Worm (Caenorhabditis elegans) whole organism, L1 larva: ENCODE results near the gene C35A5.10.

ENCODE experiments used
- dpl-1 ChIP-seq, 3 experiments: fragments of 150-350 bp in 2 of 3; sonication (generic microtip) in 1 of 3; optimal IDR thresholded peaks; 2 replicates each; lab custom pipeline; 2014 to 2017; ENCODE audit warnings: missing biosample characterization in 3 of 3, missing genetic modification characterization in 3 of 3, missing genetic modification reagents in 3 of 3
- fkh-10 ChIP-seq: sonication (generic microtip); optimal IDR thresholded peaks from 2 replicates; lab custom pipeline; 2017; ENCODE audit warnings: missing biosample characterization, missing genetic modification reagents, missing genetic modification characterization
- lin-13 ChIP-seq: fragments of 150-350 bp; optimal IDR thresholded peaks from 2 replicates; lab custom pipeline; 2014; ENCODE audit warnings: missing biosample characterization, missing genetic modification reagents, missing genetic modification characterization

DNA sequence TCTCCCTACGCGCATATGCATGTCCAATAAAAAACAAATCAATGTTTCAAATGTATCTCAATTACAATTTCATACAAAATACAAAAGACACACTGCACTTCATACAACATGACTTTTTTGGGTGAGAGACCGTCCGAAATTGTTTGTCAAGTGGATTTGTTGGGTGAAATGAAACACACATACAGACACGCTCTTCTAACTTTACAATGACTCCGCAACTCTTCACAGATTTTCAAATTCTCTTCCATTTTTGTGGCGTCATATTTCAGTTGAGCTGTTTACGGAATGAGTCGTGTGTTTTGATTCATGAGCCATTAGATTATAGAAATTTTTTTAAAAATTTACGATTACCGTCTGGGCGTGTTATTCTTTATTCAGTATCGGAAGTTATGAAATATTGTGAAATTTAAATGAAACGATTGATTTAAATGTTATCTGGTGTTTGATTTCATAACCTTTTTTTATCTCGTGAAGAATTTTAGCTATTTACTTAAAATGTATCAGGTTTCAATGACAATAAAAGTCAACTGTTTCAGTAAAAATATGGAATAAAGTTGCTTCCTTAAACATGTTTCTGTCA is 27.0 kb upstream of the C35A5.10 start:
- TF ChIP-seq lin-13 (GFP tag; lab: Kevin White, UChicago) (no peak), fkh-10 (GFP tag; lab: Kevin White, UChicago) (no peak), dpl-1 (GFP tag; optimal IDR thresholded peaks at IDR 0.05; lab: Kevin White, UChicago) (no peak)
